Worm (Caenorhabditis elegans) whole organism, young adult: ENCODE results near the gene zipt-2.2.

Experiments
- B0336.3 ChIP-seq: fragments of 200-800 bp; sonication (Bioruptor generic); IDR thresholded peaks from 2 replicates; pipeline ENCODE4 v1.3.6; 2022; ENCODE audit warnings: missing genetic modification characterization, missing compliant biosample characterization
- C06A6.2 ChIP-seq: fragments of 200-800 bp; sonication (Bioruptor generic); conservative IDR thresholded peaks from 2 replicates; pipeline ENCODE4 v1.3.6; 2022; ENCODE audit warnings: missing genetic modification characterization, missing compliant biosample characterization
- F23B12.7 ChIP-seq: sonication (generic microtip); optimal IDR thresholded peaks from 2 replicates; lab custom pipeline; 2017; ENCODE audit warnings: missing genetic modification characterization, mild to moderate bottlenecking, missing compliant biosample characterization, antibody characterized with exemption, moderate library complexity; ENCODE audit not compliant: insufficient read depth
- F33H1.4 ChIP-seq: fragments of 200-800 bp; sonication (Bioruptor generic); IDR thresholded peaks from 2 replicates; pipeline ENCODE4 v1.3.6; 2022; ENCODE audit warnings: missing genetic modification reagents, missing genetic modification characterization, missing compliant biosample characterization
- F49E8.2 ChIP-seq: sonication (generic microtip); optimal IDR thresholded peaks from 3 replicates; lab custom pipeline; 2017; ENCODE audit warnings: missing genetic modification characterization, mild to moderate bottlenecking, missing compliant biosample characterization, antibody characterized with exemption, moderate library complexity; ENCODE audit not compliant: insufficient read depth
- F52B5.7 ChIP-seq: sonication (generic microtip); optimal IDR thresholded peaks from 2 replicates; lab custom pipeline; 2016; ENCODE audit warnings: mild to moderate bottlenecking, missing genetic modification characterization, missing compliant biosample characterization
- F55B11.4 ChIP-seq: sonication (generic microtip); optimal IDR thresholded peaks from 2 replicates; lab custom pipeline; 2016; ENCODE audit warnings: missing compliant biosample characterization, missing genetic modification characterization, borderline replicate concordance; ENCODE audit not compliant: insufficient read depth
- F57C9.4 ChIP-seq: sonication (generic microtip); optimal IDR thresholded peaks from 2 replicates; lab custom pipeline; 2017; ENCODE audit warnings: mild to moderate bottlenecking, missing genetic modification characterization, missing compliant biosample characterization
- T26A5.8 ChIP-seq: sonication (generic microtip); optimal IDR thresholded peaks from 2 replicates; lab custom pipeline; 2016; ENCODE audit warnings: missing genetic modification characterization, missing compliant biosample characterization
- Y56A3A.18 ChIP-seq: fragments of 200-800 bp; sonication (Bioruptor generic); IDR thresholded peaks from 2 replicates; pipeline ENCODE4 v1.3.6; 2022; ENCODE audit warnings: missing genetic modification reagents, missing genetic modification characterization, missing compliant biosample characterization
- akir-1 ChIP-seq: fragments of 200-800 bp; sonication (Bioruptor generic); optimal IDR thresholded peaks from 2 replicates; lab custom pipeline; 2018; ENCODE audit warnings: mild to moderate bottlenecking, missing genetic modification characterization, moderate library complexity, missing compliant biosample characterization
- ama-1 ChIP-seq, 3 experiments: fragments of 150-350 bp in 1 of 3; sonication (generic microtip) in 2 of 3; optimal IDR thresholded peaks; 2 replicates each; lab custom pipeline; 2014 to 2018; ENCODE audit warnings: missing biosample characterization in 2 of 3, missing genetic modification characterization in 2 of 3, missing genetic modification reagents in 2 of 3
- aptf-3 ChIP-seq: fragments of 200-800 bp; sonication (Bioruptor generic); IDR thresholded peaks from 2 replicates; pipeline ENCODE4 v1.3.6; 2022; ENCODE audit warnings: missing genetic modification characterization, missing compliant biosample characterization
- attf-3 ChIP-seq: fragments of 200-800 bp; sonication (Bioruptor generic); conservative IDR thresholded peaks from 2 replicates; pipeline ENCODE4 v1.3.6; 2022; ENCODE audit warnings: missing genetic modification reagents, missing genetic modification characterization, missing compliant biosample characterization
- attf-5 ChIP-seq: fragments of 200-800 bp; sonication (Bioruptor generic); optimal IDR thresholded peaks from 2 replicates; lab custom pipeline; 2018; ENCODE audit warnings: mild to moderate bottlenecking, missing genetic modification characterization, missing compliant biosample characterization
- ccch-3 ChIP-seq: fragments of 200-800 bp; sonication (Bioruptor generic); optimal IDR thresholded peaks from 2 replicates; lab custom pipeline; 2018; ENCODE audit warnings: mild to moderate bottlenecking, missing genetic modification characterization, missing compliant biosample characterization
- ceh-100 ChIP-seq: fragments of 200-800 bp; sonication (Bioruptor generic); IDR thresholded peaks from 2 replicates; pipeline ENCODE4 v1.3.6; 2022; ENCODE audit warnings: missing genetic modification reagents, missing genetic modification characterization, missing compliant biosample characterization
- ceh-27 ChIP-seq: fragments of 200-800 bp; sonication (Bioruptor generic); optimal IDR thresholded peaks from 2 replicates; lab custom pipeline; 2018; ENCODE audit warnings: mild to moderate bottlenecking, missing genetic modification characterization, moderate library complexity, missing compliant biosample characterization
- ceh-40 ChIP-seq: fragments of 200-800 bp; sonication (Bioruptor generic); IDR thresholded peaks from 2 replicates; pipeline ENCODE4 v1.3.6; 2022; ENCODE audit warnings: missing genetic modification characterization, missing compliant biosample characterization
- chd-7 ChIP-seq: sonication (generic microtip); optimal IDR thresholded peaks from 2 replicates; lab custom pipeline; 2016; ENCODE audit warnings: mild to moderate bottlenecking, missing genetic modification characterization, moderate library complexity, missing compliant biosample characterization
- dpff-1 ChIP-seq: sonication (generic microtip); optimal IDR thresholded peaks from 2 replicates; lab custom pipeline; 2017; ENCODE audit warnings: mild to moderate bottlenecking, missing genetic modification characterization, missing compliant biosample characterization
- efl-1 ChIP-seq: fragments of 150-350 bp; optimal IDR thresholded peaks from 2 replicates; lab custom pipeline; 2014; ENCODE audit warnings: missing biosample characterization, missing genetic modification reagents, missing genetic modification characterization
- egl-44 ChIP-seq: fragments of 200-800 bp; sonication (Bioruptor generic); IDR thresholded peaks from 2 replicates; pipeline ENCODE4 v1.3.6; 2022; ENCODE audit warnings: missing genetic modification reagents, missing genetic modification characterization, missing compliant biosample characterization
- ekl-4 ChIP-seq: fragments of 200-800 bp; sonication (Bioruptor generic); IDR thresholded peaks from 2 replicates; pipeline ENCODE4 v1.3.6; 2022; ENCODE audit warnings: missing genetic modification reagents, missing genetic modification characterization, missing compliant biosample characterization
- him-1 ChIP-seq: sonication (generic microtip); optimal IDR thresholded peaks from 2 replicates; lab custom pipeline; 2016; ENCODE audit warnings: missing genotype, missing genetic modification reagents, missing genetic modification characterization, missing compliant biosample characterization
- hlh-12 ChIP-seq: sonication (generic microtip); optimal IDR thresholded peaks from 2 replicates; lab custom pipeline; 2016; ENCODE audit warnings: missing genetic modification characterization, missing compliant biosample characterization
- hlh-26 ChIP-seq: fragments of 200-800 bp; sonication (Bioruptor generic); conservative IDR thresholded peaks from 2 replicates; pipeline ENCODE4 v1.3.6; 2022; ENCODE audit warnings: missing genetic modification reagents, missing genetic modification characterization, missing compliant biosample characterization
- hrde-1 ChIP-seq: sonication (generic microtip); optimal IDR thresholded peaks from 2 replicates; lab custom pipeline; 2016; ENCODE audit warnings: missing genetic modification characterization, mild to moderate bottlenecking, missing compliant biosample characterization, moderate library complexity, missing genotype, missing genetic modification reagents, borderline replicate concordance
- lag-1 ChIP-seq: fragments of 200-800 bp; sonication (Bioruptor generic); IDR thresholded peaks from 2 replicates; pipeline ENCODE4 v1.3.6; 2022; ENCODE audit warnings: missing genetic modification reagents, missing genetic modification characterization, missing compliant biosample characterization
- let-526 ChIP-seq: fragments of 200-800 bp; sonication (Bioruptor generic); IDR thresholded peaks from 2 replicates; pipeline ENCODE4 v1.3.6; 2022; ENCODE audit warnings: missing genetic modification reagents, missing genetic modification characterization, missing compliant biosample characterization
- lin-35 ChIP-seq, 3 experiments: fragments of 150-350 bp in 2 of 3; sonication (generic microtip) in 1 of 3; optimal IDR thresholded peaks; 2 replicates each; lab custom pipeline; 2014 to 2018; ENCODE audit warnings: missing biosample characterization in 3 of 3, missing genetic modification characterization in 3 of 3, missing genetic modification reagents in 3 of 3
- lin-40 ChIP-seq: sonication (generic microtip); optimal IDR thresholded peaks from 2 replicates; lab custom pipeline; 2016; ENCODE audit warnings: missing genetic modification characterization, mild to moderate bottlenecking, missing compliant biosample characterization, missing genotype, missing genetic modification reagents
- lir-1 ChIP-seq: fragments of 200-800 bp; sonication (Bioruptor generic); conservative IDR thresholded peaks from 2 replicates; pipeline ENCODE4 v1.3.6; 2022; ENCODE audit warnings: missing genetic modification reagents, missing genetic modification characterization, missing compliant biosample characterization
- madf-8 ChIP-seq: fragments of 200-800 bp; sonication (Bioruptor generic); conservative IDR thresholded peaks from 2 replicates; pipeline ENCODE4 v1.3.6; 2022; ENCODE audit warnings: missing genetic modification reagents, missing genetic modification characterization, missing compliant biosample characterization
- mcd-1 ChIP-seq: fragments of 200-800 bp; sonication (Bioruptor generic); IDR thresholded peaks from 2 replicates; pipeline ENCODE4 v1.3.6; 2022; ENCODE audit warnings: missing genetic modification reagents, missing genetic modification characterization, missing compliant biosample characterization
- nhr-179 ChIP-seq: sonication (generic microtip); optimal IDR thresholded peaks from 2 replicates; lab custom pipeline; 2016; ENCODE audit warnings: mild to moderate bottlenecking, missing genetic modification characterization, missing compliant biosample characterization
- nhr-80 ChIP-seq: sonication (generic microtip); optimal IDR thresholded peaks from 2 replicates; lab custom pipeline; 2016; ENCODE audit warnings: missing genetic modification characterization, missing compliant biosample characterization
- nhr-90 ChIP-seq: sonication (generic microtip); optimal IDR thresholded peaks from 2 replicates; lab custom pipeline; 2016; ENCODE audit warnings: missing genotype, mild to moderate bottlenecking, missing genetic modification characterization, missing compliant biosample characterization
- rcor-1 ChIP-seq: fragments of 200-800 bp; sonication (Bioruptor generic); IDR thresholded peaks from 2 replicates; pipeline ENCODE4 v1.3.6; 2022; ENCODE audit warnings: missing genetic modification reagents, missing genetic modification characterization, missing compliant biosample characterization
- repo-1 ChIP-seq: sonication (generic microtip); optimal IDR thresholded peaks from 2 replicates; lab custom pipeline; 2017; ENCODE audit warnings: mild to moderate bottlenecking, missing genetic modification characterization, missing compliant biosample characterization
- sea-2 ChIP-seq: fragments of 200-800 bp; sonication (Bioruptor generic); IDR thresholded peaks from 2 replicates; pipeline ENCODE4 v1.3.6; 2022; ENCODE audit warnings: missing genetic modification characterization, missing compliant biosample characterization
- snpc-1.1 ChIP-seq: sonication (generic microtip); optimal IDR thresholded peaks from 2 replicates; lab custom pipeline; 2017; ENCODE audit warnings: missing genetic modification characterization, mild to moderate bottlenecking, missing compliant biosample characterization, antibody characterized with exemption, moderate library complexity, missing genotype, missing genetic modification reagents; ENCODE audit not compliant: insufficient read depth
- snpc-1.3 ChIP-seq: sonication (generic microtip); optimal IDR thresholded peaks from 2 replicates; lab custom pipeline; 2017; ENCODE audit warnings: missing genetic modification characterization, mild to moderate bottlenecking, missing compliant biosample characterization, antibody characterized with exemption, moderate library complexity, missing genotype, missing genetic modification reagents; ENCODE audit not compliant: insufficient read depth
- tbp1 ChIP-seq: fragments of 200-800 bp; sonication (Bioruptor generic); optimal IDR thresholded peaks from 2 replicates; lab custom pipeline; 2018; ENCODE audit warnings: mild to moderate bottlenecking, missing genetic modification characterization, missing compliant biosample characterization
- unc-130 ChIP-seq: sonication (generic microtip); optimal IDR thresholded peaks from 2 replicates; lab custom pipeline; 2016; ENCODE audit warnings: missing genetic modification reagents, missing genetic modification characterization, missing compliant biosample characterization
- zfh-2 ChIP-seq: fragments of 200-800 bp; sonication (Bioruptor generic); conservative IDR thresholded peaks from 2 replicates; pipeline ENCODE4 v1.3.6; 2022; ENCODE audit warnings: missing genetic modification reagents, missing genetic modification characterization, missing compliant biosample characterization
- zim-3 ChIP-seq: sonication (generic microtip); optimal IDR thresholded peaks from 2 replicates; lab custom pipeline; 2017; ENCODE audit warnings: mild to moderate bottlenecking, missing genetic modification characterization, moderate library complexity, missing compliant biosample characterization
- ztf-26 ChIP-seq: sonication (generic microtip); optimal IDR thresholded peaks from 2 replicates; lab custom pipeline; 2017; ENCODE audit warnings: missing genetic modification characterization, missing compliant biosample characterization
- ztf-3 ChIP-seq: fragments of 200-800 bp; sonication (Bioruptor generic); optimal IDR thresholded peaks from 2 replicates; lab custom pipeline; 2018; ENCODE audit warnings: mild to moderate bottlenecking, missing genetic modification characterization, missing compliant biosample characterization

The zipt-2.2 gene

DNA sequence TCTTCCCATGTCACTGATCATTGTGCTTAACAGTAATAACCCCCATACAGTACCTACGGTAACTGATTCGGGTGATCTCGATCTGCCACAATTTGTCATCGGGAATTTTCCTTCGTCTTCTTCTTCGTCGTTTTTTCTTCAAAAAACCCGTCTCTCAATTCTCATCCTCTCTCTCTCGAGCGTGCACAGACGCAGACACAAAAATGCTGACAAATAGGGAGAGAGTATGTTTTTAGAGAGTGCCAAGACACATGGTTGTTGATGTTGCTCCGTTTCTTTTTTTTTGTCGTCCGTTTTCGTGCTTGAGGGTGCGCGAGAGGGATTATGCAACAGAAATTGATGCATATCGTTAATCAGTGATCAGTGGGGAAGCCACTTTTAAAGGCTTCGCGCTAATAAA, 19.8 kb downstream of the zipt-2.2 start (continued):
- TF ChIP-seq unc-130 (GFP tag; lab: Kevin White, UChicago) (no peak), attf-5 (GFP tag; lab: Kevin White, UChicago) (peak; percentile 40), dpff-1 (tag; lab: Kevin White, UChicago) (no peak), nhr-80 (tag; lab: Kevin White, UChicago) (peak; percentile 65), chd-7 (peak; percentile 9), F55B11.4 (tag; lab: Kevin White, UChicago) (no peak), Y56A3A.18 (no peak), F33H1.4 (GFP tag; lab: Robert Waterston, UW) (no peak), lir-1 (GFP tag; lab: Robert Waterston, UW) (no peak), nhr-179 (no peak), egl-44 (GFP tag; lab: Robert Waterston, UW) (0 out of 2 replicates have a peak, but pooled peaks have one; percentile 43), nhr-90 (tag; lab: Kevin White, UChicago) (no peak), zim-3 (tag; lab: Kevin White, UChicago) (no peak), akir-1 (GFP tag; lab: Kevin White, UChicago) (no peak), hlh-12 (no peak), zfh-2 (GFP tag; lab: Robert Waterston, UW) (0 out of 2 replicates have a peak, but pooled peaks have one; percentile 38), F23B12.7 (tag; lab: Kevin White, UChicago) (no peak), B0336.3 (no peak), ceh-100 (no peak), F49E8.2 (no peak), tbp1 (GFP tag; lab: Kevin White, UChicago) (peak; percentile 5), lin-35 (GFP tag; optimal IDR thresholded peaks at IDR 0.05; lab: Kevin White, UChicago) (no peak), ccch-3 (GFP tag; lab: Kevin White, UChicago) (no peak), lin-40 (tag; lab: Kevin White, UChicago) (peak; percentile 59), ama-1 (optimal IDR thresholded peaks at IDR 0.05; lab: Kevin White, UChicago) (no peak), ama-1 (GFP tag; optimal IDR thresholded peaks at IDR 0.05; lab: Kevin White, UChicago) (no peak), F52B5.7 (tag; lab: Kevin White, UChicago) (no peak), ceh-40 (GFP tag; lab: Robert Waterston, UW) (no peak), snpc-1.1 (no peak), hrde-1 (no peak), aptf-3 (GFP tag; lab: Robert Waterston, UW) (no peak), ztf-3 (no peak), ztf-26 (tag; lab: Kevin White, UChicago) (no peak), mcd-1 (GFP tag; lab: Robert Waterston, UW) (no peak), F57C9.4 (tag; lab: Kevin White, UChicago) (no peak), C06A6.2 (GFP tag; lab: Robert Waterston, UW) (no peak), efl-1 (GFP tag; lab: Kevin White, UChicago) (no peak), madf-8 (GFP tag; lab: Robert Waterston, UW) (no peak), snpc-1.3 (tag; lab: Kevin White, UChicago) (no peak), ceh-27 (GFP tag; lab: Kevin White, UChicago) (no peak), ekl-4 (no peak), let-526 (GFP tag; lab: Robert Waterston, UW) (no peak), sea-2 (no peak), repo-1 (tag; lab: Kevin White, UChicago) (no peak), attf-3 (GFP tag; lab: Robert Waterston, UW) (no peak), lag-1 (no peak), him-1 (no peak), T26A5.8 (tag; lab: Kevin White, UChicago) (no peak), hlh-26 (GFP tag; lab: Robert Waterston, UW) (no peak), rcor-1 (GFP tag; lab: Robert Waterston, UW) (no peak)
